Fruit fly (Drosophila melanogaster) whole organism, embryonic: ENCODE results near the gene Jon25Bi.

Experiments
- Awh ChIP-seq: fragments of 200-800 bp; sonication (Bioruptor generic); IDR thresholded peaks from 2 replicates; pipeline ENCODE4, ENCODE4 v1.3.6; 2022; ENCODE audit warnings: missing biosample characterization, missing genetic modification characterization
- B-H2 ChIP-seq: fragments of 200-800 bp; sonication (Bioruptor generic); optimal IDR thresholded peaks from 2 replicates; lab custom pipeline; 2018; ENCODE audit warnings: missing biosample characterization, mild to moderate bottlenecking, missing genetic modification characterization
- CG10209 ChIP-seq: fragments of 200-800 bp; sonication (Bioruptor generic); optimal IDR thresholded peaks from 3 replicates; lab custom pipeline; 2017; ENCODE audit warnings: missing biosample characterization, mild to moderate bottlenecking, missing genetic modification characterization, missing genetic modification reagents
- CG11723 ChIP-seq: fragments of 200-800 bp; sonication (Bioruptor generic); optimal IDR thresholded peaks from 2 replicates; lab custom pipeline; 2017; ENCODE audit warnings: missing biosample characterization, mild to moderate bottlenecking, missing genetic modification characterization
- CG13287 ChIP-seq: fragments of 200-800 bp; sonication (Bioruptor generic); IDR thresholded peaks from 2 replicates; pipeline ENCODE4 v1.3.6; 2022; ENCODE audit warnings: missing biosample characterization, missing genetic modification characterization; ENCODE audit not compliant: partially characterized antibody
- CG14441 ChIP-seq: fragments of 200-800 bp; sonication (Bioruptor generic); IDR thresholded peaks from 2 replicates; pipeline ENCODE4 v1.3.6; 2022; ENCODE audit warnings: missing biosample characterization, missing genetic modification characterization
- CG14710 ChIP-seq: fragments of 200-800 bp; sonication (Bioruptor generic); optimal IDR thresholded peaks from 3 replicates; lab custom pipeline; 2019; ENCODE audit warnings: missing biosample characterization, mild to moderate bottlenecking, missing genetic modification characterization, moderate library complexity
- CG15514 ChIP-seq: fragments of 200-800 bp; sonication (Bioruptor generic); optimal IDR thresholded peaks from 3 replicates; lab custom pipeline; 2017; ENCODE audit warnings: missing biosample characterization, missing genetic modification characterization, mild to moderate bottlenecking, moderate library complexity, missing genetic modification reagents
- CG16815 ChIP-seq: fragments of 200-800 bp; sonication (Bioruptor generic); optimal IDR thresholded peaks from 3 replicates; lab custom pipeline; 2017; ENCODE audit warnings: missing biosample characterization, mild to moderate bottlenecking, missing genetic modification characterization
- CG17612 ChIP-seq: fragments of 200-800 bp; sonication (Bioruptor generic); IDR thresholded peaks from 2 replicates; pipeline ENCODE4 v1.3.6; 2022; ENCODE audit warnings: missing biosample characterization, missing genetic modification characterization
- CG18011 ChIP-seq: fragments of 200-800 bp; sonication (Bioruptor generic); optimal IDR thresholded peaks from 2 replicates; lab custom pipeline; 2017; ENCODE audit warnings: missing biosample characterization, missing genetic modification characterization, mild to moderate bottlenecking, moderate library complexity, missing genotype
- CG30431 ChIP-seq: fragments of 200-800 bp; sonication (Bioruptor generic); optimal IDR thresholded peaks from 2 replicates; lab custom pipeline; 2017; ENCODE audit warnings: missing biosample characterization, missing genetic modification characterization
- CG32532 ChIP-seq: fragments of 200-800 bp; sonication (Bioruptor generic); IDR thresholded peaks from 2 replicates; pipeline ENCODE4 v1.3.6; 2022; ENCODE audit warnings: missing biosample characterization, missing genetic modification characterization
- CG3281 ChIP-seq: fragments of 200-800 bp; sonication (Bioruptor generic); optimal IDR thresholded peaks from 3 replicates; lab custom pipeline; 2017; ENCODE audit warnings: missing biosample characterization, mild to moderate bottlenecking, missing genetic modification characterization
- CG33557 ChIP-seq: fragments of 200-800 bp; sonication (Bioruptor generic); optimal IDR thresholded peaks from 2 replicates; lab custom pipeline; 2019; ENCODE audit warnings: missing biosample characterization, mild to moderate bottlenecking, missing genetic modification characterization, moderate library complexity
- CG4328 ChIP-seq: fragments of 200-800 bp; sonication (Bioruptor generic); optimal IDR thresholded peaks from 3 replicates; lab custom pipeline; 2017; ENCODE audit warnings: missing biosample characterization, missing genetic modification reagents, missing genetic modification characterization
- CG5245 ChIP-seq: fragments of 200-800 bp; sonication (Bioruptor generic); optimal IDR thresholded peaks from 3 replicates; lab custom pipeline; 2016; ENCODE audit warnings: missing biosample characterization, missing genetic modification characterization
- CG6254 ChIP-seq: fragments of 200-800 bp; sonication (Bioruptor generic); optimal IDR thresholded peaks from 3 replicates; lab custom pipeline; 2017; ENCODE audit warnings: mild to moderate bottlenecking, missing biosample characterization, missing genetic modification reagents, missing genetic modification characterization
- CG6854 ChIP-seq: fragments of 200-800 bp; sonication (Bioruptor generic); optimal IDR thresholded peaks from 3 replicates; lab custom pipeline; 2017; ENCODE audit warnings: missing biosample characterization, mild to moderate bottlenecking, missing genetic modification characterization
- CG7745 ChIP-seq: fragments of 200-800 bp; sonication (Bioruptor generic); optimal IDR thresholded peaks from 2 replicates; lab custom pipeline; 2018; ENCODE audit warnings: missing biosample characterization, mild to moderate bottlenecking, missing genetic modification characterization, moderate library complexity
- CTCF ChIP-seq: fragments of 200-800 bp; sonication (Bioruptor generic); optimal IDR thresholded peaks from 2 replicates; lab custom pipeline; 2017; ENCODE audit warnings: missing biosample characterization, mild to moderate bottlenecking, missing genetic modification characterization, moderate library complexity
- Dp ChIP-seq: fragments of 200-800 bp; sonication (Bioruptor generic); optimal IDR thresholded peaks from 2 replicates; lab custom pipeline; 2018; ENCODE audit warnings: missing biosample characterization, mild to moderate bottlenecking, missing genetic modification characterization, moderate library complexity
- E2f2 ChIP-seq: fragments of 200-800 bp; sonication (Bioruptor generic); IDR thresholded peaks from 2 replicates; pipeline ENCODE4 v1.3.6; 2022; ENCODE audit warnings: missing biosample characterization, missing genetic modification characterization
- GATAe ChIP-seq: fragments of 200-800 bp; sonication (Bioruptor generic); conservative IDR thresholded peaks from 2 replicates; pipeline ENCODE4 v1.3.6; 2022; ENCODE audit warnings: missing biosample characterization, missing genetic modification characterization
- HmgD ChIP-seq: fragments of 200-800 bp; sonication (Bioruptor generic); optimal IDR thresholded peaks from 3 replicates; lab custom pipeline; 2016; ENCODE audit warnings: missing biosample characterization, missing genetic modification characterization
- Kr ChIP-seq: fragments of 200-800 bp; sonication (Bioruptor generic); optimal IDR thresholded peaks from 2 replicates; lab custom pipeline; 2017; ENCODE audit warnings: missing biosample characterization, mild to moderate bottlenecking, missing genetic modification characterization
- MBD-R2 ChIP-seq: fragments of 200-800 bp; sonication (Bioruptor generic); IDR thresholded peaks from 2 replicates; pipeline ENCODE4 v1.3.6; 2022; ENCODE audit warnings: missing biosample characterization, missing genetic modification characterization
- Med ChIP-seq: fragments of 200-800 bp; sonication (Bioruptor generic); peaks from one replicate; lab custom pipeline; 2016; ENCODE audit warnings: missing biosample characterization, missing genetic modification characterization, mild to moderate bottlenecking, inconsistent platforms, moderate library complexity
- Nf-YC ChIP-seq: fragments of 200-800 bp; optimal IDR thresholded peaks from 3 replicates; lab custom pipeline; 2019; ENCODE audit warnings: missing biosample characterization, mild to moderate bottlenecking, missing genetic modification characterization, moderate library complexity
- Rx ChIP-seq: fragments of 200-800 bp; sonication (Bioruptor generic); IDR thresholded peaks from 2 replicates; pipeline ENCODE4 v1.3.6; 2022; ENCODE audit warnings: missing biosample characterization, missing genetic modification characterization
- Six4 ChIP-seq: fragments of 200-800 bp; sonication (Bioruptor generic); optimal IDR thresholded peaks from 2 replicates; lab custom pipeline; 2016; ENCODE audit warnings: missing biosample characterization, missing genetic modification characterization
- Ssrp ChIP-seq: fragments of 200-800 bp; sonication (Bioruptor generic); optimal IDR thresholded peaks from 2 replicates; lab custom pipeline; 2018; ENCODE audit warnings: missing biosample characterization, mild to moderate bottlenecking, missing genetic modification characterization, moderate library complexity
- aop ChIP-seq: fragments of 200-800 bp; sonication (Bioruptor generic); IDR thresholded peaks from 2 replicates; pipeline ENCODE4 v1.3.6; 2022; ENCODE audit warnings: missing biosample characterization, missing genetic modification characterization
- bab2 ChIP-seq: fragments of 200-800 bp; sonication (Bioruptor generic); optimal IDR thresholded peaks from 2 replicates; lab custom pipeline; 2016; ENCODE audit warnings: missing biosample characterization, missing genetic modification characterization
- chinmo ChIP-seq: fragments of 200-800 bp; sonication (Bioruptor generic); IDR thresholded peaks from 4 replicates; pipeline ENCODE4 v1.3.6; 2022; ENCODE audit warnings: missing biosample characterization, missing genetic modification characterization; ENCODE audit not compliant: partially characterized antibody
- da ChIP-seq: fragments of 200-800 bp; sonication (Bioruptor generic); optimal IDR thresholded peaks from 2 replicates; lab custom pipeline; 2016; ENCODE audit warnings: missing biosample characterization, missing genetic modification characterization
- disco-r ChIP-seq: fragments of 200-800 bp; sonication (Bioruptor generic); optimal IDR thresholded peaks from 2 replicates; lab custom pipeline; 2016; ENCODE audit warnings: missing biosample characterization, missing genetic modification characterization
- en ChIP-seq: fragments of 200-800 bp; sonication (Bioruptor generic); optimal IDR thresholded peaks from 2 replicates; lab custom pipeline; 2016; ENCODE audit warnings: missing biosample characterization, missing genetic modification characterization
- hth ChIP-seq: fragments of >200 bp; optimal IDR thresholded peaks from 2 replicates; lab custom pipeline; 2017; ENCODE audit warnings: inconsistent platforms
- knrl ChIP-seq: fragments of 200-800 bp; sonication (Bioruptor generic); IDR thresholded peaks from 3 replicates; pipeline ENCODE4 v1.3.6; 2022; ENCODE audit warnings: missing biosample characterization, missing genetic modification characterization; ENCODE audit not compliant: partially characterized antibody
- lov ChIP-seq, 2 experiments: fragments of 200-800 bp in 1 of 2; fragments of >200 bp in 1 of 2; sonication (Bioruptor generic) in 1 of 2; IDR thresholded peaks in 1 of 2; optimal IDR thresholded peaks in 1 of 2; 2 replicates in 1 of 2; 3 replicates in 1 of 2; pipeline versions ENCODE4 v1.3.6 to Lab custom; 2017 to 2022; ENCODE audit warnings: missing biosample characterization in 1 of 2, missing genetic modification characterization in 1 of 2
- pnt ChIP-seq: fragments of 200-800 bp; sonication (Bioruptor generic); optimal IDR thresholded peaks from 3 replicates; lab custom pipeline; 2016; ENCODE audit warnings: missing biosample characterization, missing genetic modification characterization
- pum ChIP-seq: fragments of 200-800 bp; sonication (Bioruptor generic); optimal IDR thresholded peaks from 2 replicates; lab custom pipeline; 2016; ENCODE audit warnings: missing biosample characterization, missing genetic modification characterization
- pzg ChIP-seq: fragments of 200-800 bp; sonication (Bioruptor generic); optimal IDR thresholded peaks from 3 replicates; lab custom pipeline; 2018; ENCODE audit warnings: missing biosample characterization, mild to moderate bottlenecking, missing genetic modification characterization, moderate library complexity
- ranshi ChIP-seq: fragments of 200-800 bp; sonication (Bioruptor generic); IDR thresholded peaks from 2 replicates; pipeline ENCODE4 v1.3.6; 2022; ENCODE audit warnings: missing biosample characterization, missing genetic modification characterization
- sim ChIP-seq: fragments of 200-800 bp; sonication (Bioruptor generic); IDR thresholded peaks from 2 replicates; pipeline ENCODE4 v1.3.6; 2022; ENCODE audit warnings: missing biosample characterization, missing genetic modification characterization
- slp2 ChIP-seq: fragments of 200-800 bp; sonication (Bioruptor generic); optimal IDR thresholded peaks from 2 replicates; lab custom pipeline; 2016; ENCODE audit warnings: missing biosample characterization, missing genetic modification characterization
- tx ChIP-seq: fragments of 200-800 bp; sonication (Bioruptor generic); optimal IDR thresholded peaks from 2 replicates; lab custom pipeline; 2016; ENCODE audit warnings: missing biosample characterization, missing genetic modification characterization
- vfl ChIP-seq: fragments of 200-800 bp; sonication (Bioruptor generic); optimal IDR thresholded peaks from 2 replicates; lab custom pipeline; 2016; ENCODE audit warnings: missing biosample characterization, missing genetic modification characterization

The Jon25Bi gene

DNA sequence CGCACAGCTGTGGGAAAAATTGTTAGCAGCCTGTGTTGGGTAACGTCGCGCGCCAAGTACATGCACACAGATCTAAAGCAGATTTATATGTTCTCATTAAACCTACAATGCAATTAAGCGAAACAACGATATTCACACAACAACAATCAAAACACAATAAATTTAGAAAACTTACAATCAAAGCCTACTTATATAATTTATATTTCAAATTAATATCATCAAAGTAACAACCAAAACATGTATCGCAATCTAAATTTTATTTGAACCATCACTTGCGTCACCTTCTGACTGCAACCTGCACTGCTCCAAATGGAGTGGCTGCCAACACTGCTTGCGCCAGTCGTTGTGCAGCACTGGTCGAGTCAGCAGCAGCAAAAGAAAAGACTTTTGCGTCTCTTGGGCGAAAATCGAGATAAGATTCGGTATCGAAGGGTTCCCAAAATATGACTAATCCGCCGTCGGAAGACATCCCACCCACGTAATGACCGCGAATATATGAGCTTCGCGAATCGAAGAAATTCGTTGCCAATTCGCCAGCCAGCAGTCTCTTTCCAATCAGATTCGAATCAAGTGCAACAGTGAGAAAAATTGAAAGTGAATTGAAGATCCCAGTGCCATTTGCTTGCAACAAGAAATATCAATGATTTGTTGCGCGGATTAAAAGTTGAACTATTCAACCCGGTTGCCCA is 26.5 kb upstream of the Jon25Bi start, which contains the start of the genes CG8892 and CG34126 (continued):
- TF ChIP-seq pum (GFP tag; lab: Kevin White, UChicago) (peak; percentile 99), ranshi (GFP tag; lab: Robert Waterston, UW) (peak; percentile 94), CG5245 (GFP tag; lab: Kevin White, UChicago) (peak; percentile 96), Nf-YC (peak; percentile 92), HmgD (GFP tag; lab: Kevin White, UChicago) (peak; percentile 90), en (GFP tag; lab: Kevin White, UChicago) (peak; percentile 91), CG14710 (tag; lab: Kevin White, UChicago) (peak; percentile 98), hth (lab: Kevin White, UChicago) (no peak), CG14441 (GFP tag; lab: Robert Waterston, UW) (peak; percentile 94), Rx (GFP tag; lab: Robert Waterston, UW) (peak; percentile 93), slp2 (peak; percentile 96), Ssrp (peak; percentile 97), CTCF (GFP tag; lab: Kevin White, UChicago) (peak; percentile 57), bab2 (GFP tag; lab: Kevin White, UChicago) (peak; percentile 97), vfl (GFP tag; lab: Kevin White, UChicago) (peak; percentile 97), Kr (GFP tag; lab: Kevin White, UChicago) (peak; percentile 61), Six4 (peak; percentile 97), GATAe (peak; percentile 89), da (GFP tag; lab: Kevin White, UChicago) (peak; percentile 90), CG3281 (GFP tag; lab: Kevin White, UChicago) (peak; percentile 97), sim (GFP tag; lab: Robert Waterston, UW) (peak; percentile 87)
- TF ChIP-seq, all 482 proteins: peak for 448

dm6 chr2L:4979138-4979537 is 24.2 kb upstream of the Jon25Bi start, which contains the start of gene CG8891:
Gene CG8891, minus strand, starts transcription at chr2L:4979379.
- TF ChIP-seq pzg (GFP tag; lab: Kevin White, UChicago) (peak; percentile 8), CG32532 (GFP tag; lab: Robert Waterston, UW) (no peak), CG16815 (GFP tag; lab: Kevin White, UChicago) (no peak), aop (GFP tag; lab: Robert Waterston, UW) (no peak), CG6254 (GFP tag; lab: Kevin White, UChicago) (peak; percentile 97), CG7745 (tag; lab: Kevin White, UChicago) (no peak), disco-r (GFP tag; lab: Kevin White, UChicago) (no peak), Dp (GFP tag; lab: Kevin White, UChicago) (peak; percentile 77), chinmo (GFP tag; lab: Robert Waterston, UW) (0 out of 4 replicates have a peak, but pooled peaks have one; percentile 64), CG18011 (GFP tag; lab: Kevin White, UChicago) (peak; percentile 17), CG17612 (GFP tag; lab: Robert Waterston, UW) (no peak), pnt (GFP tag; lab: Kevin White, UChicago) (no peak), E2f2 (GFP tag; lab: Robert Waterston, UW) (peak; percentile 88), tx (GFP tag; lab: Kevin White, UChicago) (no peak), MBD-R2 (peak; percentile 52), CG13287 (peak; percentile 16; the same call in 1 of the 2 replicates), CG14441 (GFP tag; lab: Robert Waterston, UW) (no peak), lov (optimal IDR thresholded peaks at IDR 0.05; lab: Kevin White, UChicago) (no peak), lov (GFP tag; IDR thresholded peaks at IDR 0.05; lab: Robert Waterston, UW) (no peak), CG33557 (GFP tag; lab: Kevin White, UChicago) (no peak), knrl (GFP tag; lab: Robert Waterston, UW) (no peak), Med (GFP tag; lab: Kevin White, UChicago) (peak; percentile 25), Awh (GFP tag; lab: Robert Waterston, UW) (no peak), B-H2 (GFP tag; lab: Kevin White, UChicago) (no peak), CG4328 (GFP tag; lab: Kevin White, UChicago) (no peak), CG11723 (GFP tag; lab: Kevin White, UChicago) (no peak), CG6854 (GFP tag; lab: Kevin White, UChicago) (no peak), CG10209 (no peak), CG30431 (GFP tag; lab: Kevin White, UChicago) (no peak), CG15514 (GFP tag; lab: Kevin White, UChicago) (no peak)
